Fruit fly (Drosophila melanogaster) whole organism, embryonic: Measurements from ENCODE around the gene NimC1.
A peak's percentile ranks its signal among the peaks of the same experiment; 100 is the strongest.

ENCODE experiments used
- Adf1 ChIP-seq: fragments of 200-800 bp; sonication (Bioruptor generic); IDR thresholded peaks from 2 replicates; pipeline ENCODE4 v1.3.6; 2022; ENCODE audit warnings: missing biosample characterization, missing genetic modification characterization
- Asciz ChIP-seq: fragments of 200-800 bp; sonication (Bioruptor generic); optimal IDR thresholded peaks from 2 replicates; lab custom pipeline; 2017; ENCODE audit warnings: missing biosample characterization, mild to moderate bottlenecking, missing genetic modification characterization, missing genetic modification reagents
- Atf-2 ChIP-seq: fragments of 200-800 bp; sonication (Bioruptor generic); optimal IDR thresholded peaks from 2 replicates; lab custom pipeline; 2016; ENCODE audit warnings: missing biosample characterization, missing genetic modification characterization
- BEAF-32 ChIP-seq: fragments of 200-800 bp; sonication (Bioruptor generic); optimal IDR thresholded peaks from 3 replicates; lab custom pipeline; 2017; ENCODE audit warnings: missing biosample characterization, missing genetic modification characterization, mild to moderate bottlenecking, moderate library complexity, missing genetic modification reagents
- Bteb2 ChIP-seq: fragments of 200-800 bp; sonication (Bioruptor generic); optimal IDR thresholded peaks from 2 replicates; lab custom pipeline; 2016; ENCODE audit warnings: missing biosample characterization, missing genetic modification characterization
- CG1024 ChIP-seq: fragments of 200-800 bp; sonication (Bioruptor generic); IDR thresholded peaks from 2 replicates; pipeline ENCODE4 v1.3.6; 2022; ENCODE audit warnings: missing biosample characterization, missing genetic modification characterization
- CG12299 ChIP-seq: fragments of 200-800 bp; sonication (Bioruptor generic); optimal IDR thresholded peaks from 2 replicates; lab custom pipeline; 2018; ENCODE audit warnings: missing biosample characterization, mild to moderate bottlenecking, missing genetic modification characterization
- CG12769 ChIP-seq: fragments of 200-800 bp; sonication (Bioruptor generic); optimal IDR thresholded peaks from 2 replicates; lab custom pipeline; 2019; ENCODE audit warnings: missing biosample characterization, mild to moderate bottlenecking, missing genetic modification characterization, moderate library complexity
- CG13624 ChIP-seq: fragments of 200-800 bp; sonication (Bioruptor generic); optimal IDR thresholded peaks from 2 replicates; lab custom pipeline; 2016; ENCODE audit warnings: missing biosample characterization, missing genetic modification characterization
- CG1529 ChIP-seq: fragments of 200-800 bp; sonication (Bioruptor generic); optimal IDR thresholded peaks from 3 replicates; lab custom pipeline; 2018; ENCODE audit warnings: missing biosample characterization, missing genetic modification characterization
- CG1602 ChIP-seq: fragments of 200-800 bp; sonication (Bioruptor generic); optimal IDR thresholded peaks from 3 replicates; lab custom pipeline; 2016; ENCODE audit warnings: missing biosample characterization, missing genetic modification characterization
- CG16779 ChIP-seq: fragments of 200-800 bp; sonication (Bioruptor generic); IDR thresholded peaks from 2 replicates; pipeline ENCODE4 v1.3.6; 2022; ENCODE audit warnings: missing biosample characterization, missing genetic modification characterization
- CG18619 ChIP-seq: fragments of 200-800 bp; sonication (Bioruptor generic); optimal IDR thresholded peaks from 3 replicates; lab custom pipeline; 2017; ENCODE audit warnings: missing biosample characterization, mild to moderate bottlenecking, missing genetic modification characterization
- CG2116 ChIP-seq: fragments of 200-800 bp; sonication (Bioruptor generic); optimal IDR thresholded peaks from 3 replicates; lab custom pipeline; 2018; ENCODE audit warnings: missing biosample characterization, mild to moderate bottlenecking, missing genetic modification characterization
- CG2875 ChIP-seq: fragments of 200-800 bp; sonication (Bioruptor generic); optimal IDR thresholded peaks from 2 replicates; lab custom pipeline; 2017; ENCODE audit warnings: missing biosample characterization, mild to moderate bottlenecking, missing genetic modification characterization, missing genetic modification reagents
- CG32532 ChIP-seq: fragments of 200-800 bp; sonication (Bioruptor generic); IDR thresholded peaks from 2 replicates; pipeline ENCODE4 v1.3.6; 2022; ENCODE audit warnings: missing biosample characterization, missing genetic modification characterization
- CG4404 ChIP-seq: fragments of 200-800 bp; sonication (Bioruptor generic); IDR thresholded peaks from 2 replicates; pipeline ENCODE4 v1.3.6; 2022; ENCODE audit warnings: missing biosample characterization, missing genetic modification characterization
- CG8765 ChIP-seq: fragments of 200-800 bp; sonication (Bioruptor generic); IDR thresholded peaks from 2 replicates; pipeline ENCODE4 v1.3.6; 2022; ENCODE audit warnings: missing biosample characterization, missing genetic modification characterization
- CG9437 ChIP-seq: fragments of 200-800 bp; sonication (Bioruptor generic); optimal IDR thresholded peaks from 2 replicates; lab custom pipeline; 2018; ENCODE audit warnings: missing biosample characterization, mild to moderate bottlenecking, missing genetic modification characterization
- CG9609 ChIP-seq: fragments of 200-800 bp; sonication (Bioruptor generic); optimal IDR thresholded peaks from 3 replicates; lab custom pipeline; 2016; ENCODE audit warnings: missing biosample characterization, missing genetic modification characterization
- Dll ChIP-seq: fragments of 200-800 bp; sonication (Bioruptor generic); IDR thresholded peaks from 4 replicates; pipeline ENCODE4 v1.3.6; 2022; ENCODE audit warnings: missing biosample characterization, missing genetic modification characterization; ENCODE audit not compliant: partially characterized antibody
- Doc2 ChIP-seq: fragments of 200-800 bp; sonication (Bioruptor generic); IDR thresholded peaks from 2 replicates; pipeline ENCODE4 v1.3.6; 2022; ENCODE audit warnings: missing biosample characterization, missing genetic modification characterization
- Drgx ChIP-seq: fragments of 200-800 bp; sonication (Bioruptor generic); IDR thresholded peaks from 2 replicates; pipeline ENCODE4 v1.3.6; 2022; ENCODE audit warnings: missing biosample characterization, missing genetic modification characterization
- Elba2 ChIP-seq: fragments of 200-800 bp; sonication (Bioruptor generic); optimal IDR thresholded peaks from 3 replicates; lab custom pipeline; 2016; ENCODE audit warnings: missing biosample characterization, missing genetic modification characterization
- Hey ChIP-seq: fragments of 200-800 bp; sonication (Bioruptor generic); optimal IDR thresholded peaks from 3 replicates; lab custom pipeline; 2018; ENCODE audit warnings: missing biosample characterization, mild to moderate bottlenecking, missing genetic modification characterization
- Hmx ChIP-seq: fragments of 200-800 bp; sonication (Bioruptor generic); optimal IDR thresholded peaks from 2 replicates; lab custom pipeline; 2016; ENCODE audit warnings: missing biosample characterization, missing genetic modification characterization
- Hr51 ChIP-seq, 2 experiments: fragments of 200-800 bp; sonication (Bioruptor generic); optimal IDR thresholded peaks; 2 replicates in 1 of 2; 3 replicates in 1 of 2; lab custom pipeline; 2016 to 2018; ENCODE audit warnings: missing biosample characterization in 2 of 2, missing genetic modification characterization in 2 of 2, mild to moderate bottlenecking in 1 of 2, moderate library complexity in 1 of 2
- MTF-1 ChIP-seq: fragments of 200-800 bp; sonication (Bioruptor generic); optimal IDR thresholded peaks from 2 replicates; lab custom pipeline; 2018; ENCODE audit warnings: missing biosample characterization, mild to moderate bottlenecking, missing genetic modification characterization, borderline replicate concordance
- NC2β ChIP-seq: fragments of 200-800 bp; sonication (Bioruptor generic); optimal IDR thresholded peaks from 2 replicates; lab custom pipeline; 2016; ENCODE audit warnings: missing biosample characterization, missing genetic modification characterization
- Six4 ChIP-seq: fragments of 200-800 bp; sonication (Bioruptor generic); optimal IDR thresholded peaks from 2 replicates; lab custom pipeline; 2016; ENCODE audit warnings: missing biosample characterization, missing genetic modification characterization
- Sry-β ChIP-seq: fragments of 200-800 bp; sonication (Bioruptor generic); optimal IDR thresholded peaks from 2 replicates; lab custom pipeline; 2018; ENCODE audit warnings: missing biosample characterization, mild to moderate bottlenecking, missing genetic modification characterization, moderate library complexity
- Usf ChIP-seq: fragments of 200-800 bp; sonication (Bioruptor generic); optimal IDR thresholded peaks from 2 replicates; lab custom pipeline; 2017; ENCODE audit warnings: missing genotype, missing biosample characterization, missing genetic modification characterization
- chif ChIP-seq, 2 experiments: fragments of 200-800 bp; sonication (Bioruptor generic); optimal IDR thresholded peaks; 3 replicates each; lab custom pipeline; 2016; ENCODE audit warnings: missing biosample characterization in 2 of 2, missing genetic modification characterization in 2 of 2
- croc ChIP-seq: fragments of 200-800 bp; sonication (Bioruptor generic); conservative IDR thresholded peaks from 3 replicates; pipeline ENCODE4 v1.3.6; 2022; ENCODE audit warnings: missing biosample characterization, missing genetic modification characterization
- crol ChIP-seq: fragments of 200-800 bp; sonication (Bioruptor generic); IDR thresholded peaks from 2 replicates; pipeline ENCODE4 v1.3.6; 2022; ENCODE audit warnings: missing biosample characterization, missing genetic modification characterization
- dimm ChIP-seq: fragments of 200-800 bp; sonication (Bioruptor generic); IDR thresholded peaks from 2 replicates; pipeline ENCODE4 v1.3.6; 2022; ENCODE audit warnings: missing biosample characterization, missing genetic modification characterization
- dmrt11E ChIP-seq: fragments of 200-800 bp; sonication (Bioruptor generic); optimal IDR thresholded peaks from 3 replicates; lab custom pipeline; 2018; ENCODE audit warnings: missing biosample characterization, mild to moderate bottlenecking, missing genetic modification characterization, moderate library complexity
- ems ChIP-seq: fragments of 200-800 bp; sonication (Bioruptor generic); optimal IDR thresholded peaks from 3 replicates; lab custom pipeline; 2016; ENCODE audit warnings: missing biosample characterization, missing genetic modification characterization
- ham ChIP-seq: fragments of 200-800 bp; sonication (Bioruptor generic); IDR thresholded peaks from 2 replicates; pipeline ENCODE4 v1.3.6; 2022; ENCODE audit warnings: missing biosample characterization, missing genetic modification characterization
- jigr1 ChIP-seq: fragments of 200-800 bp; sonication (Bioruptor generic); IDR thresholded peaks from 3 replicates; pipeline ENCODE4 v1.3.6; 2022; ENCODE audit warnings: missing biosample characterization, missing genetic modification characterization
- nmo ChIP-seq: fragments of 200-800 bp; sonication (Bioruptor generic); optimal IDR thresholded peaks from 2 replicates; lab custom pipeline; 2018; ENCODE audit warnings: missing biosample characterization, mild to moderate bottlenecking, missing genetic modification characterization, moderate library complexity
- peb ChIP-seq: fragments of 200-800 bp; sonication (Bioruptor generic); IDR thresholded peaks from 2 replicates; pipeline ENCODE4 v1.3.6; 2022; ENCODE audit warnings: missing biosample characterization, missing genetic modification characterization
- pita ChIP-seq: fragments of 200-800 bp; sonication (Bioruptor generic); optimal IDR thresholded peaks from 2 replicates; lab custom pipeline; 2017; ENCODE audit warnings: missing biosample characterization, mild to moderate bottlenecking, missing genetic modification characterization
- repo ChIP-seq: fragments of 200-800 bp; sonication (Bioruptor generic); optimal IDR thresholded peaks from 2 replicates; lab custom pipeline; 2016; ENCODE audit warnings: missing biosample characterization, missing genetic modification characterization
- seq ChIP-seq: fragments of 200-800 bp; sonication (Bioruptor generic); IDR thresholded peaks from 2 replicates; pipeline ENCODE4 v1.3.6; 2022; ENCODE audit warnings: missing biosample characterization, missing genetic modification characterization
- sob ChIP-seq: fragments of 200-800 bp; sonication (Bioruptor generic); IDR thresholded peaks from 2 replicates; pipeline ENCODE4 v1.3.6; 2022; ENCODE audit warnings: missing biosample characterization, missing genetic modification characterization
- sug ChIP-seq: fragments of 200-800 bp; optimal IDR thresholded peaks from 2 replicates; lab custom pipeline; 2019; ENCODE audit warnings: missing biosample characterization, mild to moderate bottlenecking, missing genetic modification characterization, moderate library complexity
- ttk ChIP-seq: fragments of 200-800 bp; sonication (Bioruptor generic); IDR thresholded peaks from 2 replicates; pipeline ENCODE4 v2.1.2; 2022; ENCODE audit warnings: missing biosample characterization, missing genetic modification characterization
- unc-4 ChIP-seq: fragments of 200-800 bp; sonication (Bioruptor generic); IDR thresholded peaks from 2 replicates; pipeline ENCODE4 v1.3.6; 2022; ENCODE audit warnings: missing biosample characterization, missing genetic modification characterization; ENCODE audit not compliant: partially characterized antibody
- wek ChIP-seq: fragments of 200-800 bp; sonication (Bioruptor generic); optimal IDR thresholded peaks from 3 replicates; lab custom pipeline; 2018; ENCODE audit warnings: missing biosample characterization, mild to moderate bottlenecking, missing genetic modification characterization, moderate library complexity

The NimC1 gene

DNA sequence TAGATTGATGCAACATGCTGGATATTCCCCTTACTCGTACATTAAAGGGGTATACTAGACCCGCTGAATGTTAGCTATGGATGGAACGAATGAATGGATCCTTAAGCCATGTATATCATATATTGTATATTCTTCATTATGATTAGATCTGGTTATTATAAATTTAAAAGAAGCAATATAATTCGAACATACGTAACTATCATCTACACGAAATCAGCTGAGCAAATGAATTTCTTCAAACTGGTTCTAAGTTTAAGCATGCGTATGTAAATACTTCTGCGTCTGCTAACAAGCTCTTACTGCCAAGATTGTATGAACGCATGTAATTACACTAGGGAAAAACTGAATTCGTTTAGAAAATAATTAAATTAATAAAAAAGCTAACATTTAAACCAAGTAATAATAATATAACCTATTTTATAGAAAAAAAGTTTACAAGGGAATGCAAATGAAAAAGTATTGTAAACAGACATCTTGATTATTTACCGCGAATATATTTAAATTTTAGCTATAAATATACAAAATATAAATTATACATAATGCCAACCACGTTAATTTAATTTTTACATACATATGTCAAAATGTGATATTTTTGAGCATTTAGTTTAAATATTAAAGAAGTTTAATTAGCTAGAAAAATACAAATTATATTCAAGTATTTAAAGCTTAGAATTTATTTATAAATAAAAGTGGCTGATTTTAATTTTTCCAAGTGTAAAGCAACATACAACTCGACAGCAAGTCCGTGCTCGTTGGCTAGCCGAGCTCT, 44.5 kb upstream of the NimC1 start (continued):
- TF ChIP-seq CG12769 (tag; lab: Kevin White, UChicago) = peak; percentile 88
- TF ChIP-seq wek (GFP tag; lab: Kevin White, UChicago) = peak; percentile 36
- peak; percentile 6 for TF ChIP-seq CG12299 (tag; lab: Kevin White, UChicago)
- TF ChIP-seq CG1024 (GFP tag; lab: Robert Waterston, UW) = no peak
- no peak for TF ChIP-seq jigr1 (GFP tag; lab: Robert Waterston, UW)
- peak; percentile 35 for TF ChIP-seq CG1602 (GFP tag; lab: Kevin White, UChicago)
- no peak for TF ChIP-seq sug (tag; lab: Kevin White, UChicago)
- no peak for TF ChIP-seq unc-4 (GFP tag; lab: Robert Waterston, UW)
- TF ChIP-seq ham = no peak
- TF ChIP-seq CG32532 (GFP tag; lab: Robert Waterston, UW) = peak; percentile 62
- TF ChIP-seq MTF-1 (GFP tag; lab: Kevin White, UChicago) = peak; percentile 18
- peak; percentile 33 for TF ChIP-seq CG1529 (GFP tag; lab: Kevin White, UChicago)
- 0 out of 2 replicates have a peak, but pooled peaks have one; percentile 6 for TF ChIP-seq CG4404 (GFP tag; lab: Robert Waterston, UW)
- no peak for TF ChIP-seq BEAF-32 (GFP tag; lab: Kevin White, UChicago)
- TF ChIP-seq crol = no peak
- TF ChIP-seq CG18619 (GFP tag; lab: Kevin White, UChicago) = peak; percentile 74
- peak; percentile 7 to 76 for TF ChIP-seq Hr51 (GFP tag; optimal IDR thresholded peaks at IDR 0.05; lab: Kevin White, UChicago)
- TF ChIP-seq CG13624 (GFP tag; lab: Kevin White, UChicago) = peak; percentile 4
- peak; percentile 46 for TF ChIP-seq Bteb2
- peak; percentile 87 for TF ChIP-seq CG9437
- TF ChIP-seq Usf = peak; percentile 14
- TF ChIP-seq dmrt11E (tag; lab: Kevin White, UChicago) = peak; percentile 81
- peak; percentile 34 for TF ChIP-seq Hmx
- peak; percentile 17 for TF ChIP-seq Asciz (GFP tag; lab: Kevin White, UChicago)
- peak; percentile 43; the same call in 1 of the 2 replicates for TF ChIP-seq ttk (GFP tag; lab: Robert Waterston, UW)
- no peak for TF ChIP-seq Elba2 (GFP tag; lab: Kevin White, UChicago)
- no peak for TF ChIP-seq pita (GFP tag; lab: Kevin White, UChicago)
- TF ChIP-seq CG16779 (GFP tag; lab: Robert Waterston, UW) = no peak
- peak; percentile 60 for TF ChIP-seq sob (GFP tag; lab: Robert Waterston, UW)
- TF ChIP-seq CG9609 (GFP tag; lab: Kevin White, UChicago) = peak; percentile 24
- TF ChIP-seq Adf1 (GFP tag; lab: Robert Waterston, UW) = no peak
- peak; percentile 85 for TF ChIP-seq Drgx (GFP tag; lab: Robert Waterston, UW)
- TF ChIP-seq CG2116 (GFP tag; lab: Kevin White, UChicago) = no peak
- no peak for TF ChIP-seq Sry-β (GFP tag; lab: Kevin White, UChicago)
- TF ChIP-seq ems = peak; percentile 48
- TF ChIP-seq peb (GFP tag; lab: Robert Waterston, UW) = peak; percentile 60
- TF ChIP-seq croc (GFP tag; lab: Robert Waterston, UW) = no peak; the same call in 2 of the 3 replicates
- TF ChIP-seq chif (GFP tag; optimal IDR thresholded peaks at IDR 0.05; lab: Kevin White, UChicago) = peak in 1 of 2 experiments; percentile 43
- no peak for TF ChIP-seq dimm (GFP tag; lab: Robert Waterston, UW)
- TF ChIP-seq Dll (GFP tag; lab: Robert Waterston, UW) = no peak
- TF ChIP-seq Six4 = peak; percentile 25
- TF ChIP-seq Atf-2 = peak; percentile 54
- TF ChIP-seq seq = no peak
- TF ChIP-seq NC2β (GFP tag; lab: Kevin White, UChicago) = peak; percentile 31
- peak; percentile 91 for TF ChIP-seq nmo (GFP tag; lab: Kevin White, UChicago)
- no peak for TF ChIP-seq Hey
- TF ChIP-seq repo (GFP tag; lab: Kevin White, UChicago) = no peak
- TF ChIP-seq Doc2 = no peak
- TF ChIP-seq CG2875 (GFP tag; lab: Kevin White, UChicago) = peak; percentile 57
- TF ChIP-seq CG8765 (GFP tag; lab: Robert Waterston, UW) = peak; percentile 36; the same call in 1 of the 2 replicates
